Fruit fly (Drosophila melanogaster) whole organism, embryonic: ENCODE results near the gene SmydA-9.

Source experiments
- Adf1 ChIP-seq: fragments of 200-800 bp; sonication (Bioruptor generic); IDR thresholded peaks from 2 replicates; pipeline ENCODE4 v1.3.6; 2022; ENCODE audit warnings: missing biosample characterization, missing genetic modification characterization
- Bdp1 ChIP-seq: fragments of 200-800 bp; sonication (Bioruptor generic); optimal IDR thresholded peaks from 3 replicates; lab custom pipeline; 2016; ENCODE audit warnings: missing biosample characterization, missing genetic modification characterization
- C15 ChIP-seq: fragments of 200-800 bp; sonication (Bioruptor generic); IDR thresholded peaks from 3 replicates; pipeline ENCODE4 v1.3.6; 2022; ENCODE audit warnings: missing biosample characterization, missing genetic modification characterization
- CG10267 ChIP-seq: fragments of 200-800 bp; sonication (Bioruptor generic); optimal IDR thresholded peaks from 2 replicates; lab custom pipeline; 2018; ENCODE audit warnings: missing biosample characterization, mild to moderate bottlenecking, missing genetic modification characterization, moderate library complexity
- CG10565 ChIP-seq: fragments of 200-800 bp; sonication (Bioruptor generic); optimal IDR thresholded peaks from 3 replicates; lab custom pipeline; 2016; ENCODE audit warnings: missing biosample characterization, mild to moderate bottlenecking, missing genetic modification characterization
- CG11504 ChIP-seq: fragments of 200-800 bp; sonication (Bioruptor generic); optimal IDR thresholded peaks from 3 replicates; lab custom pipeline; 2019; ENCODE audit warnings: missing biosample characterization, mild to moderate bottlenecking, missing genetic modification characterization, moderate library complexity
- CG12391 ChIP-seq: fragments of 200-800 bp; sonication (Bioruptor generic); optimal IDR thresholded peaks from 3 replicates; lab custom pipeline; 2018; ENCODE audit warnings: missing biosample characterization, mild to moderate bottlenecking, missing genetic modification characterization, moderate library complexity
- CG14710 ChIP-seq: fragments of 200-800 bp; sonication (Bioruptor generic); optimal IDR thresholded peaks from 3 replicates; lab custom pipeline; 2019; ENCODE audit warnings: missing biosample characterization, mild to moderate bottlenecking, missing genetic modification characterization, moderate library complexity
- CG15601 ChIP-seq: fragments of 200-800 bp; sonication (Bioruptor generic); optimal IDR thresholded peaks from 3 replicates; lab custom pipeline; 2019; ENCODE audit warnings: missing biosample characterization, mild to moderate bottlenecking, missing genetic modification characterization, moderate library complexity
- CG18476 ChIP-seq: fragments of 200-800 bp; sonication (Bioruptor generic); optimal IDR thresholded peaks from 2 replicates; lab custom pipeline; 2016; ENCODE audit warnings: missing biosample characterization, mild to moderate bottlenecking, missing genetic modification characterization
- CG32767 ChIP-seq: fragments of 200-800 bp; sonication (Bioruptor generic); IDR thresholded peaks from 2 replicates; pipeline ENCODE4 v1.3.6; 2022; ENCODE audit warnings: missing biosample characterization, missing genetic modification characterization
- CG4730 ChIP-seq: fragments of 200-800 bp; sonication (Bioruptor generic); IDR thresholded peaks from 2 replicates; pipeline ENCODE4 v1.3.6; 2022; ENCODE audit warnings: missing biosample characterization, missing genetic modification characterization
- CG6175 ChIP-seq: fragments of 200-800 bp; sonication (Bioruptor generic); IDR thresholded peaks from 3 replicates; pipeline ENCODE4 v1.3.6; 2022; ENCODE audit warnings: missing biosample characterization, missing genetic modification characterization
- CG6683 ChIP-seq: fragments of 200-800 bp; sonication (Bioruptor generic); optimal IDR thresholded peaks from 2 replicates; lab custom pipeline; 2017; ENCODE audit warnings: missing biosample characterization, mild to moderate bottlenecking, missing genetic modification characterization, missing genetic modification reagents
- CG6791 ChIP-seq: fragments of 200-800 bp; sonication (Bioruptor generic); IDR thresholded peaks from 3 replicates; pipeline ENCODE4 v1.3.6; 2022; ENCODE audit warnings: missing biosample characterization, missing genetic modification characterization; ENCODE audit not compliant: partially characterized antibody
- CG8944 ChIP-seq: fragments of 200-800 bp; sonication (Bioruptor generic); optimal IDR thresholded peaks from 3 replicates; lab custom pipeline; 2016; ENCODE audit warnings: missing biosample characterization, missing genetic modification characterization
- CG9932 ChIP-seq: fragments of 200-800 bp; sonication (Bioruptor generic); IDR thresholded peaks from 2 replicates; pipeline ENCODE4 v1.3.6; 2022; ENCODE audit warnings: missing biosample characterization, missing genetic modification characterization
- Dek ChIP-seq: fragments of 200-800 bp; sonication (Bioruptor generic); optimal IDR thresholded peaks from 3 replicates; lab custom pipeline; 2019; ENCODE audit warnings: missing biosample characterization, mild to moderate bottlenecking, missing genetic modification characterization, moderate library complexity
- Dip2 ChIP-seq: fragments of 200-800 bp; sonication (Bioruptor generic); IDR thresholded peaks from 2 replicates; pipeline ENCODE4 v1.3.6; 2022; ENCODE audit warnings: missing biosample characterization, missing genetic modification characterization
- Ets65A ChIP-seq: fragments of 200-800 bp; sonication (Bioruptor generic); peaks from one replicate; lab custom pipeline; 2016; ENCODE audit warnings: missing biosample characterization, missing genetic modification characterization
- Gug ChIP-seq: fragments of 200-800 bp; sonication (Bioruptor generic); IDR thresholded peaks from 4 replicates; pipeline ENCODE4 v1.3.6; 2022; ENCODE audit warnings: missing biosample characterization, missing genetic modification characterization
- HLH3B ChIP-seq: fragments of 200-800 bp; sonication (Bioruptor generic); IDR thresholded peaks from 2 replicates; pipeline ENCODE4 v1.3.6; 2022; ENCODE audit warnings: missing biosample characterization, missing genetic modification characterization
- Mad ChIP-seq: fragments of 200-800 bp; sonication (Bioruptor generic); optimal IDR thresholded peaks from 2 replicates; lab custom pipeline; 2016; ENCODE audit warnings: missing biosample characterization, missing genetic modification characterization
- NFAT ChIP-seq: fragments of 200-800 bp; sonication (Bioruptor generic); IDR thresholded peaks from 2 replicates; pipeline ENCODE4 v1.3.6; 2022; ENCODE audit warnings: missing biosample characterization, missing genetic modification characterization
- Neu2 ChIP-seq: fragments of 200-800 bp; sonication (Bioruptor generic); optimal IDR thresholded peaks from 3 replicates; lab custom pipeline; 2016; ENCODE audit warnings: missing biosample characterization, missing genetic modification characterization, borderline replicate concordance
- Nf-YA ChIP-seq: fragments of 200-800 bp; sonication (Bioruptor generic); IDR thresholded peaks from 2 replicates; pipeline ENCODE4 v1.3.6; 2022; ENCODE audit warnings: missing biosample characterization, missing genetic modification characterization
- Opbp ChIP-seq: fragments of 200-800 bp; sonication (Bioruptor generic); IDR thresholded peaks from 3 replicates; pipeline ENCODE4 v1.3.6; 2022; ENCODE audit warnings: missing biosample characterization, missing genetic modification characterization; ENCODE audit not compliant: partially characterized antibody
- Sox100B ChIP-seq: fragments of 200-800 bp; sonication (Bioruptor generic); optimal IDR thresholded peaks from 3 replicates; lab custom pipeline; 2018; ENCODE audit warnings: missing biosample characterization, mild to moderate bottlenecking, missing genetic modification characterization
- Sry-δ ChIP-seq: fragments of 200-800 bp; sonication (Bioruptor generic); optimal IDR thresholded peaks from 2 replicates; lab custom pipeline; 2016; ENCODE audit warnings: missing biosample characterization, missing genetic modification characterization
- br ChIP-seq: fragments of >200 bp; optimal IDR thresholded peaks from 2 replicates; lab custom pipeline; 2017
- croc ChIP-seq: fragments of 200-800 bp; sonication (Bioruptor generic); conservative IDR thresholded peaks from 3 replicates; pipeline ENCODE4 v1.3.6; 2022; ENCODE audit warnings: missing biosample characterization, missing genetic modification characterization
- danr ChIP-seq: fragments of 200-800 bp; sonication (Bioruptor generic); IDR thresholded peaks from 2 replicates; pipeline ENCODE4 v1.3.6; 2022; ENCODE audit warnings: missing biosample characterization, missing genetic modification characterization
- dysf ChIP-seq: fragments of 200-800 bp; sonication (Bioruptor generic); IDR thresholded peaks from 3 replicates; pipeline ENCODE4 v1.3.6; 2022; ENCODE audit warnings: missing biosample characterization, missing genetic modification characterization
- fd3F ChIP-seq: fragments of 200-800 bp; sonication (Bioruptor generic); optimal IDR thresholded peaks from 2 replicates; lab custom pipeline; 2018; ENCODE audit warnings: missing biosample characterization, mild to moderate bottlenecking, missing genetic modification characterization, moderate library complexity
- fru ChIP-seq: fragments of >200 bp; optimal IDR thresholded peaks from 2 replicates; lab custom pipeline; 2017
- gem ChIP-seq: fragments of 200-800 bp; sonication (Bioruptor generic); optimal IDR thresholded peaks from 2 replicates; lab custom pipeline; 2019; ENCODE audit warnings: missing biosample characterization, mild to moderate bottlenecking, missing genetic modification characterization, moderate library complexity
- grau ChIP-seq: fragments of 200-800 bp; optimal IDR thresholded peaks from 3 replicates; lab custom pipeline; 2019; ENCODE audit warnings: missing biosample characterization, mild to moderate bottlenecking, missing genetic modification characterization, moderate library complexity
- grn ChIP-seq: fragments of 200-800 bp; sonication (Bioruptor generic); optimal IDR thresholded peaks from 3 replicates; lab custom pipeline; 2017; ENCODE audit warnings: missing biosample characterization, missing genetic modification characterization
- gt ChIP-seq: fragments of 200-800 bp; sonication (Bioruptor generic); IDR thresholded peaks from 2 replicates; pipeline ENCODE4 v1.3.6; 2022; ENCODE audit warnings: missing biosample characterization, missing genetic modification characterization
- ken ChIP-seq: fragments of 200-800 bp; sonication (Bioruptor generic); IDR thresholded peaks from 3 replicates; pipeline ENCODE4 v1.3.6; 2022; ENCODE audit warnings: missing biosample characterization, missing genetic modification characterization
- klu ChIP-seq: fragments of 200-800 bp; sonication (Bioruptor generic); IDR thresholded peaks from 2 replicates; pipeline ENCODE4 v1.3.6; 2022; ENCODE audit warnings: missing biosample characterization, missing genetic modification characterization
- lbe ChIP-seq: fragments of 200-800 bp; sonication (Bioruptor generic); optimal IDR thresholded peaks from 2 replicates; lab custom pipeline; 2016; ENCODE audit warnings: missing biosample characterization, mild to moderate bottlenecking, missing genetic modification characterization
- lmd ChIP-seq: fragments of 200-800 bp; sonication (Bioruptor generic); IDR thresholded peaks from 2 replicates; pipeline ENCODE4 v1.3.6; 2022; ENCODE audit warnings: missing biosample characterization, missing genetic modification characterization
- oc ChIP-seq: fragments of 200-800 bp; sonication (Bioruptor generic); optimal IDR thresholded peaks from 2 replicates; lab custom pipeline; 2018; ENCODE audit warnings: missing biosample characterization, mild to moderate bottlenecking, missing genetic modification characterization, moderate library complexity
- row ChIP-seq: fragments of 200-800 bp; sonication (Bioruptor generic); IDR thresholded peaks from 3 replicates; pipeline ENCODE4 v1.3.6; 2022; ENCODE audit warnings: missing biosample characterization, missing genetic modification characterization
- sd ChIP-seq: fragments of 200-800 bp; sonication (Bioruptor generic); optimal IDR thresholded peaks from 3 replicates; lab custom pipeline; 2018; ENCODE audit warnings: missing biosample characterization, mild to moderate bottlenecking, missing genetic modification characterization, moderate library complexity
- sr ChIP-seq: fragments of 200-800 bp; sonication (Bioruptor generic); IDR thresholded peaks from 3 replicates; pipeline ENCODE4 v1.3.6; 2022; ENCODE audit warnings: missing biosample characterization, missing genetic modification characterization
- tin ChIP-seq: fragments of 200-800 bp; sonication (Bioruptor generic); optimal IDR thresholded peaks from 3 replicates; lab custom pipeline; 2016; ENCODE audit warnings: missing biosample characterization, missing genetic modification characterization
- vnd ChIP-seq: fragments of 200-800 bp; sonication (Bioruptor generic); IDR thresholded peaks from 3 replicates; pipeline ENCODE4 v1.3.6; 2022; ENCODE audit warnings: missing biosample characterization, missing genetic modification characterization; ENCODE audit not compliant: partially characterized antibody
- zen ChIP-seq: fragments of 200-800 bp; sonication (Bioruptor generic); optimal IDR thresholded peaks from 3 replicates; lab custom pipeline; 2018; ENCODE audit warnings: missing biosample characterization, mild to moderate bottlenecking, missing genetic modification characterization, moderate library complexity
- zf30C ChIP-seq: fragments of 200-800 bp; sonication (Bioruptor generic); optimal IDR thresholded peaks from 3 replicates; lab custom pipeline; 2018; ENCODE audit warnings: missing biosample characterization, mild to moderate bottlenecking, missing genetic modification characterization

Gene SmydA-9

dm6 chrX:9210787-9211186 lies at the start of gene SmydA-9:
TSS of gene SmydA-9 (minus strand) at chrX:9210887.
- TF ChIP-seq HLH3B (GFP tag; lab: Robert Waterston, UW) = peak; percentile 25; the same call in 1 of the 2 replicates
- no peak for TF ChIP-seq C15 (GFP tag; lab: Robert Waterston, UW)
- TF ChIP-seq grn (GFP tag; lab: Kevin White, UChicago) = no peak
- no peak for TF ChIP-seq oc (tag; lab: Kevin White, UChicago)
- no peak for TF ChIP-seq gt
- no peak for TF ChIP-seq CG4730 (GFP tag; lab: Robert Waterston, UW)
- no peak for TF ChIP-seq zf30C (GFP tag; lab: Kevin White, UChicago)
- TF ChIP-seq CG11504 (tag; lab: Kevin White, UChicago) = peak; percentile 24
- peak; percentile 32; the same call in 2 of the 3 replicates for TF ChIP-seq row
- no peak for TF ChIP-seq klu (GFP tag; lab: Robert Waterston, UW)
- no peak for TF ChIP-seq croc (GFP tag; lab: Robert Waterston, UW)
- peak; percentile 18 for TF ChIP-seq gem (tag; lab: Kevin White, UChicago)
- no peak for TF ChIP-seq sr (GFP tag; lab: Robert Waterston, UW)
- TF ChIP-seq br (lab: Kevin White, UChicago) = no peak
- TF ChIP-seq fd3F (GFP tag; lab: Kevin White, UChicago) = no peak
- TF ChIP-seq Nf-YA (GFP tag; lab: Robert Waterston, UW) = no peak
- no peak for TF ChIP-seq danr (GFP tag; lab: Robert Waterston, UW)
- no peak for TF ChIP-seq grau (tag; lab: Kevin White, UChicago)
- TF ChIP-seq Dip2 (GFP tag; lab: Robert Waterston, UW) = no peak
- TF ChIP-seq Neu2 (GFP tag; lab: Kevin White, UChicago) = no peak

dm6 chrX:9255964-9256520 lies 45.4 kb upstream of the SmydA-9 start, which contains the start of gene ric8a:
TSS of gene ric8a (plus strand) at chrX:9256168.
- TF ChIP-seq ken (no peak), CG8944 (GFP tag; lab: Kevin White, UChicago) (no peak), CG10267 (tag; lab: Kevin White, UChicago) (peak; percentile 34), CG12391 (tag; lab: Kevin White, UChicago) (peak; percentile 12), Gug (GFP tag; lab: Robert Waterston, UW) (peak; percentile 12; the same call in 1 of the 4 replicates), CG15601 (peak; percentile 21), Opbp (peak; percentile 86), Ets65A (GFP tag; lab: Kevin White, UChicago) (peak; percentile 46), CG10565 (GFP tag; lab: Kevin White, UChicago) (no peak), CG6791 (GFP tag; lab: Robert Waterston, UW) (peak; percentile 86), CG6683 (GFP tag; lab: Kevin White, UChicago) (no peak), dysf (GFP tag; lab: Robert Waterston, UW) (no peak), vnd (peak; percentile 75), Dek (tag; lab: Kevin White, UChicago) (peak; percentile 26), lbe (GFP tag; lab: Kevin White, UChicago) (no peak), sd (tag; lab: Kevin White, UChicago) (no peak), CG6175 (GFP tag; lab: Robert Waterston, UW) (no peak), Sox100B (no peak), CG18476 (no peak), NFAT (GFP tag; lab: Robert Waterston, UW) (no peak), fru (lab: Kevin White, UChicago) (no peak), CG9932 (GFP tag; lab: Robert Waterston, UW) (peak; percentile 59), CG32767 (GFP tag; lab: Robert Waterston, UW) (no peak), lmd (no peak), Mad (GFP tag; lab: Kevin White, UChicago) (no peak), Adf1 (GFP tag; lab: Robert Waterston, UW) (no peak), CG14710 (tag; lab: Kevin White, UChicago) (peak; percentile 67), zen (tag; lab: Kevin White, UChicago) (peak; percentile 68), Sry-δ (GFP tag; lab: Kevin White, UChicago) (peak; percentile 51), Bdp1 (GFP tag; lab: Kevin White, UChicago) (no peak), tin (GFP tag; lab: Kevin White, UChicago) (no peak)
